Fruit fly (Drosophila melanogaster): ENCODE results near the gene Nubp1.

Nubp1 gene

dm6 chr2L:16719643-16720515 lies 12.5 kb upstream of the Nubp1 start, which contains the start of gene Cyt-c-p:
Gene Cyt-c-p, plus strand, starts transcription at chr2L:16719932.
- no peak for TF ChIP-seq Myc (optimal IDR thresholded peaks at IDR 0.05)
- no peak for TF ChIP-seq psq (optimal IDR thresholded peaks at IDR 0.05)
- no peak for TF ChIP-seq insv (optimal IDR thresholded peaks at IDR 0.05)
- TF ChIP-seq h (optimal IDR thresholded peaks at IDR 0.05) = no peak
- TF ChIP-seq ttk (optimal IDR thresholded peaks at IDR 0.05) = no peak
- TF ChIP-seq Sin3A (optimal IDR thresholded peaks at IDR 0.05) = no peak

DNA sequence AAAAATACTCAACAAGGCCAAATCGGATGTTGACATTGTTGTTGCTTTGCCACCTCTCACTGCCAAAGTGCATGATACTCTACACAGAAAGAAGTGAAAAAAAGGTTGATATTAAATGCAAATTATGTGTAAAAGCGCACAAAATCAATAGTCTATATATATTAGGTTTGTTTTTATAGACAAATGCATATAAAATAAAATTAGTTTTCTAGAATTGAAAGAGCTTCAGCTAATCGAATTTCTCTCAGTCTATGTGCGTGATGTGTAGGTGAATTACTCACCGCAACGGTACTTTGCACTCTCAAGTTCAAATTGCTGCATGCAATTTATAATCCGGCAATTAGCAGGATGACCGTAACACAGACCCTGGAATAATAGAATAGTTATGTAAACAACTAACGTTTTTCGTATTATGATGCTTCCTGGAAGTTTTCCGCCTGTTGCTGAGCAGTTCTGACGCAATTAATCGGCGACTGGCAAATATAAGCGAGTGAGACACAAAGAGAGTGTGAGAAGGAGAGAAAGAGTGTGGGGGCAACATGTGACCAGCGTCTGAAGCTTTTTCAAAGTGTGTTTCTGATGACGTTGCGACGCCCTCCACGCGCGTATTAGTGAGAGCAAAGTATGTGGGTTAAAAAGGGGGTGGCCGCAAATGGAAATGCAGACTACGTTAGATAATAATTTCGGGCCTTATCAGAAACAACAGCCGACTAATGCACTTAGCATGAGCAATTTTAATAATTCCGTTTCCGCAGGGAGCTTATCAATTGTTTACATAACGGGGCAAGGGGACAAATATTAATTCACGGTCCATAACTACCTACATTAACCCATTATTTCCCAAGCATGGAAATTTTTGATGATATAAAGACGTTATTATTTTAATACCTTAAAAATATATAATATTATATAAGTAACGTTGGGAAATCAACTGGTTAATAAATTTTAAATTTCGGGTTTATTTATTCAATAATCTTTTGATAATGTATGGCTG lies 11.3 kb upstream of the Nubp1 start:
- no peak for TF ChIP-seq psq (optimal IDR thresholded peaks at IDR 0.05)
- TF ChIP-seq Myc (optimal IDR thresholded peaks at IDR 0.05) = no peak
- TF ChIP-seq h (optimal IDR thresholded peaks at IDR 0.05) = no peak

DNA sequence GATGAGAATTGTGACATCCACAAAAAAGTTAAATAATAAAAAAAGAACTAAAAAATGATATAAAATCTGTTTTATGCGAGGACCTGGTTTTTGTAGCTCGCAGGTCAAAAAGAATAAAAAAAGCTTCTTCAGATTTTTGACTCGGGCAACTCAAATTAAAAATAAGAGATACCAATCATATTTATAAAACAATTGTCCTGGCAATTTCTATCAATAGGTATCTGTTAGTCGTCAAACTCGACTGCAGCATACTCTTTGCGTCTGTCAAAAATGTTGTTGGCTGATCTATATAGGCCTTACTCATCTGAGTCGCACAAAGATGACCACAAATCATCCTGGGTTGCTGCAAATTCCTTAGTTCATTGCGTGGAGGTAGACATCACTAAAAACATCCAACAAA lies 9.8 kb upstream of the Nubp1 start:
- no peak for TF ChIP-seq h (optimal IDR thresholded peaks at IDR 0.05)
- no peak for TF ChIP-seq ttk (optimal IDR thresholded peaks at IDR 0.05)
- TF ChIP-seq Myc (optimal IDR thresholded peaks at IDR 0.05) = no peak
- TF ChIP-seq insv (optimal IDR thresholded peaks at IDR 0.05) = no peak
- TF ChIP-seq psq (optimal IDR thresholded peaks at IDR 0.05) = no peak
- TF ChIP-seq Sin3A (optimal IDR thresholded peaks at IDR 0.05) = no peak

DNA sequence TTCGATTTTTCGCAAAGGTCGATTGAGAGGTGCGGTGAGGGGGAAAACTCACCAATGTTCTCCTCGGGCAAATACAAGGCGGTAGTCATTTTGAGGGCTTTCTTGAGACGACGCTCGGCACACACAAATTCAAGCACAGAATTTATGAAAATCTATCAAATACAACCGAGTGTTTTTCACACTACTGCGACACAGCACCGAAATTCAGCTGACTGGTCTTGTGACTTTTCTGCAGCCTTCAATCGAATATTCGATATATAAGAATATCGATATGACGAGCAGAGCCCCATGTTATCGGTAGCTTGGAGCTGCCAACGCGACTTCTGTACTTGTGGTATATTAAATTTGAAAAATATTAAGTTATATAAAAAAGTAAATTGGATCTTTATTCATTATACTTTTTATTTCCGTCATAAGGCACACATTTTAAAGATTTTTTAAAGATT lies 4.7 kb upstream of the Nubp1 start, which contains the start of gene VhaSFD:
VhaSFD (minus strand) TSS at position 249 of the 446 bp plus-strand sequence.
- TF ChIP-seq insv (optimal IDR thresholded peaks at IDR 0.05) (no peak), psq (optimal IDR thresholded peaks at IDR 0.05) (peak; percentile 65)

- TF ChIP-seq ttk (optimal IDR thresholded peaks at IDR 0.05) (no peak), Sin3A (optimal IDR thresholded peaks at IDR 0.05) (no peak), psq (optimal IDR thresholded peaks at IDR 0.05) (no peak), insv (optimal IDR thresholded peaks at IDR 0.05) (no peak), Myc (optimal IDR thresholded peaks at IDR 0.05) (no peak), h (optimal IDR thresholded peaks at IDR 0.05) (no peak)
These were observed 2.8 kb upstream of the Nubp1 start, which contains the start of gene Tsen2 for dm6 chr2L:16729556-16729955. Gene Tsen2, plus strand, starts transcription at chr2L:16729777.

dm6 chr2L:16730939-16731338 lies 1.4 kb upstream of the Nubp1 start, which contains the start of gene CG17996:
Gene CG17996, minus strand, starts transcription at chr2L:16731039.
- TF ChIP-seq ttk (optimal IDR thresholded peaks at IDR 0.05) = no peak
- no peak for TF ChIP-seq Myc (optimal IDR thresholded peaks at IDR 0.05)
- no peak for TF ChIP-seq h (optimal IDR thresholded peaks at IDR 0.05)
- no peak for TF ChIP-seq insv (optimal IDR thresholded peaks at IDR 0.05)
- TF ChIP-seq Sin3A (optimal IDR thresholded peaks at IDR 0.05) = no peak
- TF ChIP-seq psq (optimal IDR thresholded peaks at IDR 0.05) = no peak

- no peak for TF ChIP-seq insv (optimal IDR thresholded peaks at IDR 0.05)
- TF ChIP-seq h (optimal IDR thresholded peaks at IDR 0.05) = no peak
- TF ChIP-seq psq (optimal IDR thresholded peaks at IDR 0.05) = no peak
- TF ChIP-seq Myc (optimal IDR thresholded peaks at IDR 0.05) = no peak
- TF ChIP-seq Sin3A (optimal IDR thresholded peaks at IDR 0.05) = no peak
- TF ChIP-seq ttk (optimal IDR thresholded peaks at IDR 0.05) = no peak
These were observed 551 bp upstream of the Nubp1 start, which contains the start of gene Prosbeta4 for dm6 chr2L:16731799-16732198. Gene Prosbeta4, minus strand, starts transcription at chr2L:16732133.

dm6 chr2L:16738206-16738900 lies 6.0 kb downstream of the Nubp1 start, which contains the start of the genes glu and ChLD3:
Gene glu, minus strand, starts transcription at chr2L:16738388.
Gene ChLD3, plus strand, starts transcription at chr2L:16738850.
- TF ChIP-seq Sin3A (optimal IDR thresholded peaks at IDR 0.05) = no peak
- no peak for TF ChIP-seq Myc (optimal IDR thresholded peaks at IDR 0.05)
- no peak for TF ChIP-seq psq (optimal IDR thresholded peaks at IDR 0.05)
- no peak for TF ChIP-seq ttk (optimal IDR thresholded peaks at IDR 0.05)
- no peak for TF ChIP-seq insv (optimal IDR thresholded peaks at IDR 0.05)
- no peak for TF ChIP-seq h (optimal IDR thresholded peaks at IDR 0.05)

DNA sequence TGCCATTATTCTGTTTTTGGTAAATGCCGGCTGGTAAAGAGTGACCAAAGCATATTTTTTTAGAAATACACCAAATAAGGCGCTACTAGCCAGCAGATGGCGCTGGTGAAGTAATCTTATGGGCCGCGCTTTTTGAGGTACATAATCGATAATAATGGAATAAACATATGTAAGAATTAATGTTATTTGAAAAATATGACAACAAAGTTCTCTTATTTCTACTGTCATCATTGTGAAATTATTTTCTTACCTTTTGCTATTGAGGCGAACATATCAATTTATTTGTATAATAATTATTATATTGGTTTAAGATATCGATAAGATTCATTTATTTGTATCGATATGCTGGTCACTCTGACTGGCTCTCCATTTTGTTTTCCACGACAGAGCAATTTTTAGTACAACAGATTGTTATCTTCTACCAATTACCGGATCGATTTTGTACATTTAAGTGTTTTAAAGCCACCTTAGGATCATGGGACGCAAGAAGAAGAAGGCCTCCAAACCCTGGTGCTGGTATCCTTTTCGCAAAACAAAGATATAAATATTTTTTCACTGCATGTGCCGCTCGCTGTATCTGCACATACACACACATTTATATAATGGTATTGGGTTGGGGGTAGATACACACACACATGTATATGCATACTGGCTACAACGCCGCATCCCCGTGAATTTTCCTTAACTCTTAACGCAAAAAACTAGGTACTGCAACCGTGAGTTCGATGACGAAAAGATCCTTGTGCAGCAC lies 10.9 kb downstream of the Nubp1 start, which contains the start of the genes LSm7 and BuGZ:
LSm7 (minus strand) TSS at position 46 of the 751 bp plus-strand sequence.
BuGZ (plus strand) TSS at position 351 of the 751 bp plus-strand sequence.
- TF ChIP-seq h (optimal IDR thresholded peaks at IDR 0.05) = peak; percentile 36
- no peak for TF ChIP-seq ttk (optimal IDR thresholded peaks at IDR 0.05)
- TF ChIP-seq Sin3A (optimal IDR thresholded peaks at IDR 0.05) = no peak
- no peak for TF ChIP-seq psq (optimal IDR thresholded peaks at IDR 0.05)
- TF ChIP-seq insv (optimal IDR thresholded peaks at IDR 0.05) = no peak
- no peak for TF ChIP-seq Myc (optimal IDR thresholded peaks at IDR 0.05)

DNA sequence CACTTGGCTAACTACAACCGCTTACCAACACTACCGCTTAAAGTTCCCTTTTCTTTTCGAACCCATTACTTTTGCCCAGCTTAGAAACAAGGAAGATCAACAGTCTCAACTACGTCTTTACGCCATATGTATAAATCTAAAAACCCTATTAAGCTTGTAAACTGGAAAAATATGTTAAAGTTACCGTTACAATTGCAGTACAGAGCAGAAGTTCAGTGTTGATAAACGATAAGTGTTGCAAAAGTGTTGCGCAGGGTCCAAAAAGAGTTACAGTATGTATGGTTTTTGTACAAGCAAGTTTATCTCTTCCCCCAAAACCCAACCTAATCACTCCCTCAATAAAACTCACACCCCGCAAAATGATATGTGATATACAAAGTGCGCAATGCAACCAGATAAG lies 14.8 kb downstream of the Nubp1 start:
- no peak for TF ChIP-seq h (optimal IDR thresholded peaks at IDR 0.05)

dm6 chr2L:16752340-16752739 lies 20.0 kb downstream of the Nubp1 start:
- no peak for TF ChIP-seq ttk (optimal IDR thresholded peaks at IDR 0.05)
- TF ChIP-seq Myc (optimal IDR thresholded peaks at IDR 0.05) = no peak
- no peak for TF ChIP-seq psq (optimal IDR thresholded peaks at IDR 0.05)
- TF ChIP-seq h (optimal IDR thresholded peaks at IDR 0.05) = no peak
- no peak for TF ChIP-seq insv (optimal IDR thresholded peaks at IDR 0.05)
- no peak for TF ChIP-seq Sin3A (optimal IDR thresholded peaks at IDR 0.05)
